Fruit fly (Drosophila melanogaster): Measurements from ENCODE around the gene repo.

repo gene

dm6 chr3R:18220211-18220749 is 15.7 kb upstream of the repo start, which contains the start of the genes CG7988 and CG7183 (continued):
- TF ChIP-seq CG15269 (tag; optimal IDR thresholded peaks at IDR 0.05) = peak; percentile 98
- TF ChIP-seq CG7987 (GFP tag; optimal IDR thresholded peaks at IDR 0.05) = peak; percentile 88
- TF ChIP-seq CG8924 (tag; optimal IDR thresholded peaks at IDR 0.05) = peak; percentile 98
- peak; percentile 91 for TF ChIP-seq CG30431 (GFP tag; optimal IDR thresholded peaks at IDR 0.05)
- TF ChIP-seq CG3163 (GFP tag; optimal IDR thresholded peaks at IDR 0.05) = peak; percentile 78
- TF ChIP-seq gsb-n (tag; optimal IDR thresholded peaks at IDR 0.05) = peak; percentile 99
- peak; percentile 92 for TF ChIP-seq psq (GFP tag; optimal IDR thresholded peaks at IDR 0.05)
- peak; percentile 84 for TF ChIP-seq Deaf1 (tag; optimal IDR thresholded peaks at IDR 0.05)
- peak; percentile 98 for TF ChIP-seq ara (GFP tag; IDR thresholded peaks at IDR 0.05)
- TF ChIP-seq CG43689 (GFP tag; IDR thresholded peaks at IDR 0.05) = peak; percentile 91
- peak; percentile 99 for TF ChIP-seq Xrp1 (GFP tag; IDR thresholded peaks at IDR 0.05)
- TF ChIP-seq sd (tag; optimal IDR thresholded peaks at IDR 0.05) = peak; percentile 99
- peak; percentile 88 for TF ChIP-seq Nf-YC (tag; optimal IDR thresholded peaks at IDR 0.05)
- TF ChIP-seq slou (GFP tag; optimal IDR thresholded peaks at IDR 0.05) = peak; percentile 92
- TF ChIP-seq Atf-2 (GFP tag; optimal IDR thresholded peaks at IDR 0.05) = peak; percentile 96
- peak; percentile 94 for TF ChIP-seq run (tag; optimal IDR thresholded peaks at IDR 0.05)
- peak; percentile 83 for TF ChIP-seq da (GFP tag; optimal IDR thresholded peaks at IDR 0.05)
- TF ChIP-seq bowl (GFP tag; IDR thresholded peaks at IDR 0.05) = peak; percentile 91
- TF ChIP-seq CG12744 (GFP tag; optimal IDR thresholded peaks at IDR 0.05) = peak; percentile 94
- TF ChIP-seq Ada2b (GFP tag; IDR thresholded peaks at IDR 0.05) = peak; percentile 98
- TF ChIP-seq MESR4 (GFP tag; optimal IDR thresholded peaks at IDR 0.05) = peak; percentile 56
- peak; percentile 98 for TF ChIP-seq fd96Cb (tag; optimal IDR thresholded peaks at IDR 0.05)
- peak; percentile 99 for TF ChIP-seq lmd (GFP tag; IDR thresholded peaks at IDR 0.05)
- peak; percentile 84 for TF ChIP-seq MTF-1 (GFP tag; optimal IDR thresholded peaks at IDR 0.05; ENCODE audit: borderline replicate concordance)
- peak; percentile 80 for TF ChIP-seq CG8359 (GFP tag; optimal IDR thresholded peaks at IDR 0.05; ENCODE audit: borderline replicate concordance)
- TF ChIP-seq nmo (GFP tag; optimal IDR thresholded peaks at IDR 0.05) = peak; percentile 99
- peak; percentile 94 for TF ChIP-seq Usf (GFP tag; optimal IDR thresholded peaks at IDR 0.05)
- TF ChIP-seq caup (GFP tag; optimal IDR thresholded peaks at IDR 0.05; ENCODE audit: severe bottlenecking) = peak; percentile 93
- peak; percentile 95 for TF ChIP-seq ewg (GFP tag; optimal IDR thresholded peaks at IDR 0.05)
- TF ChIP-seq CG1647 (GFP tag; optimal IDR thresholded peaks at IDR 0.05) = peak; percentile 85
- TF ChIP-seq amos (GFP tag; IDR thresholded peaks at IDR 0.05; ENCODE audit: partially characterized antibody) = no peak
- peak; percentile 93 for TF ChIP-seq jumu (GFP tag; optimal IDR thresholded peaks at IDR 0.05)
- TF ChIP-seq Fer2 (tag; optimal IDR thresholded peaks at IDR 0.05) = peak; percentile 95
- peak; percentile 97 for TF ChIP-seq CG11456 (GFP tag; IDR thresholded peaks at IDR 0.05)
- TF ChIP-seq GATAe (GFP tag; conservative IDR thresholded peaks at IDR 0.05) = peak; percentile 92
- peak; percentile 91 for TF ChIP-seq vfl (GFP tag; optimal IDR thresholded peaks at IDR 0.05)
- peak; percentile 90 for TF ChIP-seq CG1603 (tag; optimal IDR thresholded peaks at IDR 0.05)
- TF ChIP-seq NfI (GFP tag; optimal IDR thresholded peaks at IDR 0.05) = peak; percentile 97
- TF ChIP-seq CG10959 (GFP tag; IDR thresholded peaks at IDR 0.05) = peak; percentile 97
- peak; percentile 97 for TF ChIP-seq CG7556 (GFP tag; optimal IDR thresholded peaks at IDR 0.05)
- peak; percentile 70 for TF ChIP-seq p53 (GFP tag; optimal IDR thresholded peaks at IDR 0.05)
- TF ChIP-seq fd102C (GFP tag; optimal IDR thresholded peaks at IDR 0.05) = peak; percentile 95
- peak; percentile 99 for TF ChIP-seq ranshi (GFP tag; IDR thresholded peaks at IDR 0.05)
- peak; percentile 99 for TF ChIP-seq CG6689 (GFP tag; IDR thresholded peaks at IDR 0.05)
- peak; percentile 72 for TF ChIP-seq crol (GFP tag; IDR thresholded peaks at IDR 0.05)
- peak; percentile 99 for TF ChIP-seq dmrt11E (tag; optimal IDR thresholded peaks at IDR 0.05)
- TF ChIP-seq CG32532 (GFP tag; IDR thresholded peaks at IDR 0.05) = peak; percentile 99
- TF ChIP-seq tx (GFP tag; optimal IDR thresholded peaks at IDR 0.05) = peak; percentile 93
- peak; percentile 96 for TF ChIP-seq CG7271 (tag; optimal IDR thresholded peaks at IDR 0.05)
- peak; percentile 97 for TF ChIP-seq HmgZ (tag; optimal IDR thresholded peaks at IDR 0.05)
